Fruit fly (Drosophila melanogaster) whole organism, embryonic: Measurements from ENCODE around the gene CG12081.

Experiments
- ATbp ChIP-seq: fragments of 200-800 bp; sonication (Bioruptor generic); optimal IDR thresholded peaks from 2 replicates; lab custom pipeline; 2017; ENCODE audit warnings: missing biosample characterization, mild to moderate bottlenecking, missing genetic modification characterization, missing genetic modification reagents
- Antp ChIP-seq: fragments of 200-800 bp; sonication (Bioruptor generic); optimal IDR thresholded peaks from 3 replicates; lab custom pipeline; 2016; ENCODE audit warnings: missing biosample characterization, missing genetic modification characterization
- Atf-2 ChIP-seq: fragments of 200-800 bp; sonication (Bioruptor generic); optimal IDR thresholded peaks from 2 replicates; lab custom pipeline; 2016; ENCODE audit warnings: missing biosample characterization, missing genetic modification characterization
- CG10565 ChIP-seq: fragments of 200-800 bp; sonication (Bioruptor generic); optimal IDR thresholded peaks from 3 replicates; lab custom pipeline; 2016; ENCODE audit warnings: missing biosample characterization, mild to moderate bottlenecking, missing genetic modification characterization
- CG11456 ChIP-seq: fragments of 200-800 bp; sonication (Bioruptor generic); IDR thresholded peaks from 3 replicates; pipeline ENCODE4 v1.3.6; 2022; ENCODE audit warnings: missing biosample characterization, missing genetic modification characterization
- CG13624 ChIP-seq: fragments of 200-800 bp; sonication (Bioruptor generic); optimal IDR thresholded peaks from 2 replicates; lab custom pipeline; 2016; ENCODE audit warnings: missing biosample characterization, missing genetic modification characterization
- CG15073 ChIP-seq: fragments of 200-800 bp; sonication (Bioruptor generic); optimal IDR thresholded peaks from 2 replicates; lab custom pipeline; 2016; ENCODE audit warnings: missing biosample characterization, missing genetic modification characterization
- CG16863 ChIP-seq: fragments of 200-800 bp; sonication (Bioruptor generic); optimal IDR thresholded peaks from 3 replicates; lab custom pipeline; 2016; ENCODE audit warnings: missing biosample characterization, missing genetic modification characterization
- CG17359 ChIP-seq: fragments of 200-800 bp; sonication (Bioruptor generic); optimal IDR thresholded peaks from 3 replicates; lab custom pipeline; 2018; ENCODE audit warnings: missing biosample characterization, mild to moderate bottlenecking, missing genetic modification characterization, moderate library complexity
- CG17912 ChIP-seq: fragments of 200-800 bp; sonication (Bioruptor generic); optimal IDR thresholded peaks from 2 replicates; lab custom pipeline; 2018; ENCODE audit warnings: missing biosample characterization, mild to moderate bottlenecking, missing genetic modification characterization
- CG18476 ChIP-seq: fragments of 200-800 bp; sonication (Bioruptor generic); optimal IDR thresholded peaks from 2 replicates; lab custom pipeline; 2016; ENCODE audit warnings: missing biosample characterization, mild to moderate bottlenecking, missing genetic modification characterization
- CG31388 ChIP-seq: fragments of 200-800 bp; sonication (Bioruptor generic); optimal IDR thresholded peaks from 2 replicates; lab custom pipeline; 2016; ENCODE audit warnings: missing biosample characterization, missing genetic modification characterization
- CG6683 ChIP-seq: fragments of 200-800 bp; sonication (Bioruptor generic); optimal IDR thresholded peaks from 2 replicates; lab custom pipeline; 2017; ENCODE audit warnings: missing biosample characterization, mild to moderate bottlenecking, missing genetic modification characterization, missing genetic modification reagents
- CG7786 ChIP-seq: fragments of 200-800 bp; sonication (Bioruptor generic); optimal IDR thresholded peaks from 2 replicates; lab custom pipeline; 2016; ENCODE audit warnings: missing biosample characterization, missing genetic modification characterization
- CG9876 ChIP-seq: fragments of 200-800 bp; sonication (Bioruptor generic); optimal IDR thresholded peaks from 2 replicates; lab custom pipeline; 2016; ENCODE audit warnings: missing biosample characterization, missing genetic modification characterization
- D ChIP-seq, 2 experiments: fragments of 200-800 bp in 1 of 2; fragments of >200 bp in 1 of 2; sonication (Bioruptor generic) in 1 of 2; optimal IDR thresholded peaks; 2 replicates in 1 of 2; 3 replicates in 1 of 2; lab custom pipeline; 2017; ENCODE audit warnings: mild to moderate bottlenecking in 1 of 2, missing biosample characterization in 1 of 2, missing genetic modification characterization in 1 of 2, missing genetic modification reagents in 1 of 2
- Eip74EF ChIP-seq, 2 experiments: fragments of 200-800 bp in 1 of 2; fragments of >200 bp in 1 of 2; sonication (Bioruptor generic) in 1 of 2; optimal IDR thresholded peaks; 2 replicates each; lab custom pipeline; 2017 to 2019; ENCODE audit warnings: missing biosample characterization in 2 of 2, missing genetic modification characterization in 2 of 2, mild to moderate bottlenecking in 1 of 2, moderate library complexity in 1 of 2
- Elba2 ChIP-seq: fragments of 200-800 bp; sonication (Bioruptor generic); optimal IDR thresholded peaks from 3 replicates; lab custom pipeline; 2016; ENCODE audit warnings: missing biosample characterization, missing genetic modification characterization
- GATAe ChIP-seq: fragments of 200-800 bp; sonication (Bioruptor generic); conservative IDR thresholded peaks from 2 replicates; pipeline ENCODE4 v1.3.6; 2022; ENCODE audit warnings: missing biosample characterization, missing genetic modification characterization
- Gug ChIP-seq: fragments of 200-800 bp; sonication (Bioruptor generic); IDR thresholded peaks from 4 replicates; pipeline ENCODE4 v1.3.6; 2022; ENCODE audit warnings: missing biosample characterization, missing genetic modification characterization
- HLH3B ChIP-seq: fragments of 200-800 bp; sonication (Bioruptor generic); IDR thresholded peaks from 2 replicates; pipeline ENCODE4 v1.3.6; 2022; ENCODE audit warnings: missing biosample characterization, missing genetic modification characterization
- HLH4C ChIP-seq: fragments of 200-800 bp; sonication (Bioruptor generic); IDR thresholded peaks from 3 replicates; pipeline ENCODE4 v1.3.6; 2022; ENCODE audit warnings: missing biosample characterization, missing genetic modification characterization; ENCODE audit not compliant: partially characterized antibody
- Hey ChIP-seq: fragments of 200-800 bp; sonication (Bioruptor generic); optimal IDR thresholded peaks from 3 replicates; lab custom pipeline; 2018; ENCODE audit warnings: missing biosample characterization, mild to moderate bottlenecking, missing genetic modification characterization
- Hr51 ChIP-seq, 2 experiments: fragments of 200-800 bp; sonication (Bioruptor generic); optimal IDR thresholded peaks; 2 replicates in 1 of 2; 3 replicates in 1 of 2; lab custom pipeline; 2016 to 2018; ENCODE audit warnings: missing biosample characterization in 2 of 2, missing genetic modification characterization in 2 of 2, mild to moderate bottlenecking in 1 of 2, moderate library complexity in 1 of 2
- Kr ChIP-seq: fragments of 200-800 bp; sonication (Bioruptor generic); optimal IDR thresholded peaks from 2 replicates; lab custom pipeline; 2017; ENCODE audit warnings: missing biosample characterization, mild to moderate bottlenecking, missing genetic modification characterization
- NC2β ChIP-seq: fragments of 200-800 bp; sonication (Bioruptor generic); optimal IDR thresholded peaks from 2 replicates; lab custom pipeline; 2016; ENCODE audit warnings: missing biosample characterization, missing genetic modification characterization
- Pdp1 ChIP-seq, 2 experiments: fragments of 200-800 bp; sonication (Bioruptor generic); optimal IDR thresholded peaks; 3 replicates each; lab custom pipeline; 2016; ENCODE audit warnings: missing biosample characterization in 2 of 2, missing genetic modification characterization in 2 of 2, mild to moderate bottlenecking in 1 of 2, moderate library complexity in 1 of 2
- Sry-β ChIP-seq: fragments of 200-800 bp; sonication (Bioruptor generic); optimal IDR thresholded peaks from 2 replicates; lab custom pipeline; 2018; ENCODE audit warnings: missing biosample characterization, mild to moderate bottlenecking, missing genetic modification characterization, moderate library complexity
- ap ChIP-seq: fragments of 200-800 bp; sonication (Bioruptor generic); IDR thresholded peaks from 2 replicates; pipeline ENCODE4 v1.3.6; 2022; ENCODE audit warnings: missing biosample characterization, missing genetic modification characterization
- br ChIP-seq: fragments of >200 bp; optimal IDR thresholded peaks from 2 replicates; lab custom pipeline; 2017
- cg ChIP-seq: fragments of 200-800 bp; sonication (Bioruptor generic); optimal IDR thresholded peaks from 3 replicates; lab custom pipeline; 2019; ENCODE audit warnings: missing biosample characterization, mild to moderate bottlenecking, missing genetic modification characterization, moderate library complexity
- chm ChIP-seq: fragments of 200-800 bp; sonication (Bioruptor generic); IDR thresholded peaks from 2 replicates; pipeline ENCODE4 v1.3.6; 2022; ENCODE audit warnings: missing biosample characterization, missing genetic modification characterization
- chn ChIP-seq: fragments of 200-800 bp; sonication (Bioruptor generic); optimal IDR thresholded peaks from 2 replicates; lab custom pipeline; 2016; ENCODE audit warnings: missing biosample characterization, missing genetic modification characterization
- corto ChIP-seq: fragments of 200-800 bp; sonication (Bioruptor generic); optimal IDR thresholded peaks from 2 replicates; lab custom pipeline; 2016; ENCODE audit warnings: missing biosample characterization, mild to moderate bottlenecking, missing genetic modification characterization, moderate library complexity
- crol ChIP-seq: fragments of 200-800 bp; sonication (Bioruptor generic); IDR thresholded peaks from 2 replicates; pipeline ENCODE4 v1.3.6; 2022; ENCODE audit warnings: missing biosample characterization, missing genetic modification characterization
- fru ChIP-seq: fragments of >200 bp; optimal IDR thresholded peaks from 2 replicates; lab custom pipeline; 2017
- ftz-f1 ChIP-seq: fragments of 200-800 bp; sonication (Bioruptor generic); optimal IDR thresholded peaks from 2 replicates; lab custom pipeline; 2016; ENCODE audit warnings: missing biosample characterization, missing genetic modification characterization
- grau ChIP-seq: fragments of 200-800 bp; optimal IDR thresholded peaks from 3 replicates; lab custom pipeline; 2019; ENCODE audit warnings: missing biosample characterization, mild to moderate bottlenecking, missing genetic modification characterization, moderate library complexity
- ham ChIP-seq: fragments of 200-800 bp; sonication (Bioruptor generic); IDR thresholded peaks from 2 replicates; pipeline ENCODE4 v1.3.6; 2022; ENCODE audit warnings: missing biosample characterization, missing genetic modification characterization
- insv ChIP-seq, 2 experiments: fragments of 200-800 bp; sonication (Bioruptor generic); optimal IDR thresholded peaks; 3 replicates each; lab custom pipeline; 2016 to 2018; ENCODE audit warnings: missing biosample characterization in 2 of 2, missing genetic modification characterization in 2 of 2
- kah ChIP-seq: fragments of 200-800 bp; sonication (Bioruptor generic); optimal IDR thresholded peaks from 2 replicates; lab custom pipeline; 2018; ENCODE audit warnings: missing biosample characterization, mild to moderate bottlenecking, missing genetic modification characterization
- lbe ChIP-seq: fragments of 200-800 bp; sonication (Bioruptor generic); optimal IDR thresholded peaks from 2 replicates; lab custom pipeline; 2016; ENCODE audit warnings: missing biosample characterization, mild to moderate bottlenecking, missing genetic modification characterization
- lilli ChIP-seq: fragments of 200-800 bp; sonication (Bioruptor generic); optimal IDR thresholded peaks from 3 replicates; lab custom pipeline; 2016; ENCODE audit warnings: missing biosample characterization, missing genetic modification characterization
- nom ChIP-seq: fragments of 200-800 bp; sonication (Bioruptor generic); optimal IDR thresholded peaks from 2 replicates; lab custom pipeline; 2017; ENCODE audit warnings: missing biosample characterization, missing genetic modification characterization, mild to moderate bottlenecking, moderate library complexity, missing genetic modification reagents
- peb ChIP-seq: fragments of 200-800 bp; sonication (Bioruptor generic); IDR thresholded peaks from 2 replicates; pipeline ENCODE4 v1.3.6; 2022; ENCODE audit warnings: missing biosample characterization, missing genetic modification characterization
- pros ChIP-seq: fragments of 200-800 bp; sonication (Bioruptor generic); optimal IDR thresholded peaks from 3 replicates; lab custom pipeline; 2019; ENCODE audit warnings: missing biosample characterization, mild to moderate bottlenecking, missing genetic modification characterization, moderate library complexity
- slou ChIP-seq: fragments of 200-800 bp; sonication (Bioruptor generic); optimal IDR thresholded peaks from 3 replicates; lab custom pipeline; 2016; ENCODE audit warnings: missing biosample characterization, missing genetic modification characterization
- sqz ChIP-seq: fragments of 200-800 bp; sonication (Bioruptor generic); optimal IDR thresholded peaks from 3 replicates; lab custom pipeline; 2018; ENCODE audit warnings: missing biosample characterization, mild to moderate bottlenecking, missing genetic modification characterization
- unc-4 ChIP-seq: fragments of 200-800 bp; sonication (Bioruptor generic); IDR thresholded peaks from 2 replicates; pipeline ENCODE4 v1.3.6; 2022; ENCODE audit warnings: missing biosample characterization, missing genetic modification characterization; ENCODE audit not compliant: partially characterized antibody

The CG12081 gene

dm6 chrX:8591685-8592127 is 3.1 kb downstream of the CG12081 start, which contains the start of the genes CG12659 and Crag (continued):
- TF ChIP-seq corto (GFP tag; lab: Kevin White, UChicago) (no peak), CG9876 (GFP tag; lab: Kevin White, UChicago) (no peak), grau (tag; lab: Kevin White, UChicago) (peak; percentile 17), CG17912 (GFP tag; lab: Kevin White, UChicago) (no peak), HLH4C (GFP tag; lab: Robert Waterston, UW) (peak; percentile 84), NC2β (GFP tag; lab: Kevin White, UChicago) (no peak), CG13624 (GFP tag; lab: Kevin White, UChicago) (no peak), br (lab: Kevin White, UChicago) (no peak), Sry-β (GFP tag; lab: Kevin White, UChicago) (no peak), fru (no peak), Gug (GFP tag; lab: Robert Waterston, UW) (no peak), HLH3B (GFP tag; lab: Robert Waterston, UW) (no peak), Kr (GFP tag; lab: Kevin White, UChicago) (no peak), slou (GFP tag; lab: Kevin White, UChicago) (peak; percentile 1), CG7786 (no peak), kah (GFP tag; lab: Kevin White, UChicago) (no peak), CG11456 (GFP tag; lab: Robert Waterston, UW) (no peak), lilli (GFP tag; lab: Kevin White, UChicago) (peak; percentile 36), ap (GFP tag; lab: Robert Waterston, UW) (no peak), CG10565 (GFP tag; lab: Kevin White, UChicago) (no peak), CG15073 (GFP tag; lab: Kevin White, UChicago) (no peak), crol (GFP tag; lab: Robert Waterston, UW) (no peak), CG18476 (GFP tag; lab: Kevin White, UChicago) (no peak), ftz-f1 (GFP tag; lab: Kevin White, UChicago) (no peak), CG6683 (GFP tag; lab: Kevin White, UChicago) (no peak), ATbp (GFP tag; lab: Kevin White, UChicago) (no peak), CG16863 (no peak), Hey (tag; lab: Kevin White, UChicago) (no peak), Hr51 (GFP tag; optimal IDR thresholded peaks at IDR 0.05; lab: Kevin White, UChicago) (no peak), unc-4 (peak; percentile 65; the same call in 1 of the 2 replicates), peb (no peak), chm (GFP tag; lab: Robert Waterston, UW) (no peak)

- TF ChIP-seq Elba2 (GFP tag; lab: Kevin White, UChicago) = peak; percentile 35
- TF ChIP-seq D (optimal IDR thresholded peaks at IDR 0.05; lab: Kevin White, UChicago) = no peak
- TF ChIP-seq D (GFP tag; optimal IDR thresholded peaks at IDR 0.05; lab: Kevin White, UChicago) = no peak
- TF ChIP-seq CG17359 (tag; lab: Kevin White, UChicago) = peak; percentile 23
- peak; percentile 97 for TF ChIP-seq nom
- TF ChIP-seq Eip74EF (GFP tag; optimal IDR thresholded peaks at IDR 0.05; lab: Kevin White, UChicago) = peak in 1 of 2 experiments; percentile 65
- TF ChIP-seq pros (GFP tag; lab: Kevin White, UChicago) = peak; percentile 32
- TF ChIP-seq Antp = no peak
- TF ChIP-seq crol (GFP tag; lab: Robert Waterston, UW) = peak; percentile 83
- TF ChIP-seq corto (GFP tag; lab: Kevin White, UChicago) = no peak
- TF ChIP-seq kah (GFP tag; lab: Kevin White, UChicago) = peak; percentile 2
- TF ChIP-seq cg (GFP tag; lab: Kevin White, UChicago) = peak; percentile 55
- TF ChIP-seq CG31388 = no peak
- no peak for TF ChIP-seq Atf-2 (GFP tag; lab: Kevin White, UChicago)
- TF ChIP-seq chn (GFP tag; lab: Kevin White, UChicago) = no peak
- peak in 1 of 2 experiments; percentile 3 for TF ChIP-seq Pdp1 (GFP tag; optimal IDR thresholded peaks at IDR 0.05; lab: Kevin White, UChicago)
- peak; percentile 2 for TF ChIP-seq lbe (GFP tag; lab: Kevin White, UChicago)
- TF ChIP-seq sqz (GFP tag; lab: Kevin White, UChicago) = peak; percentile 23
- TF ChIP-seq grau (tag; lab: Kevin White, UChicago) = peak; percentile 78
- no peak for TF ChIP-seq GATAe
- TF ChIP-seq insv (GFP tag; optimal IDR thresholded peaks at IDR 0.05; lab: Kevin White, UChicago) = peak; percentile 75 to 94
- no peak for TF ChIP-seq ham (GFP tag; lab: Robert Waterston, UW)
Measured at dm6 chrX:8592437-8593158, 4.0 kb downstream of the CG12081 start.
